Fruit fly (Drosophila melanogaster) Kc167 (cell line): ENCODE results near the gene ZnT77C.

Experiments used
- Myc ChIP-seq: fragments of >200 bp; optimal IDR thresholded peaks from 2 replicates; lab custom pipeline; 2017; ENCODE audit warnings: missing external identifiers
- Sin3A ChIP-seq: fragments of >200 bp; optimal IDR thresholded peaks from 2 replicates; lab custom pipeline; 2018; ENCODE audit warnings: missing external identifiers
- psq ChIP-seq: fragments of >200 bp; optimal IDR thresholded peaks from 2 replicates; lab custom pipeline; 2017; ENCODE audit warnings: missing external identifiers
- ttk ChIP-seq: sonication (Bioruptor generic); optimal IDR thresholded peaks from 2 replicates; lab custom pipeline; 2017; ENCODE audit warnings: missing external identifiers

DNA sequence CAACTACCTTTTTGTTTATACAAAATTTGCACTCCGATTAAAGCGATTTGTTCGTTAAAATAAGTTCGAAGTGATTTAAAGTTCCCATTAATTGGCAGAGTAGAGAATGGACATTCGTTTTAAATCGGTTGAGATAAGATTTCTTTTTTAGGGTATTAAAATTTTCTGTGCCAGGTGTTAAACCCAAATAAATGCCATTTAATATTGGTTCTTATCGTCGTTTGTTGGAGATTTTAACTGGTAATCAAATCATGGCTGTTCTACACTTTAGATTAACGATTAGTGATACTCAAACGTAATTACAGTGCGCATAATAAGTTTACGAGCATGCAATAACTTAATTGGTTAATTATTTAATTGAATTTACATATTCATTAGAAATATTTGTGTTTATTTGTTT, 32.3 kb downstream of the ZnT77C start:
- TF ChIP-seq psq (lab: Kevin White, UChicago) (no peak), ttk (lab: Kevin White, UChicago) (no peak), Sin3A (no peak), Myc (lab: Kevin White, UChicago) (no peak)
